Worm (Caenorhabditis elegans) whole organism, young adult: ENCODE results near the gene srx-73.

Experiments
- B0261.1 ChIP-seq: sonication (generic microtip); optimal IDR thresholded peaks from 2 replicates; lab custom pipeline; 2016; ENCODE audit warnings: mild to moderate bottlenecking, missing genetic modification characterization, moderate library complexity, missing compliant biosample characterization
- ama-1 ChIP-seq, 3 experiments: fragments of 150-350 bp in 1 of 3; sonication (generic microtip) in 2 of 3; optimal IDR thresholded peaks; 2 replicates each; lab custom pipeline; 2014 to 2018; ENCODE audit warnings: missing biosample characterization in 2 of 3, missing genetic modification characterization in 2 of 3, missing genetic modification reagents in 2 of 3
- atf-7 ChIP-seq: sonication (generic microtip); optimal IDR thresholded peaks from 2 replicates; lab custom pipeline; 2017; ENCODE audit warnings: mild to moderate bottlenecking, missing genetic modification characterization, missing compliant biosample characterization
- cebp-1 ChIP-seq, 2 experiments: fragments of 200-800 bp in 1 of 2; sonication (Bioruptor generic) in 1 of 2; sonication (generic microtip) in 1 of 2; IDR thresholded peaks in 1 of 2; optimal IDR thresholded peaks in 1 of 2; 2 replicates each; pipeline versions ENCODE4 v1.3.6 to Lab custom; 2017 to 2022; ENCODE audit warnings: missing compliant biosample characterization in 2 of 2, missing genetic modification characterization in 2 of 2, mild to moderate bottlenecking in 1 of 2, missing genetic modification reagents in 1 of 2, moderate library complexity in 1 of 2
- ceh-91 ChIP-seq: fragments of 200-800 bp; sonication (Bioruptor generic); IDR thresholded peaks from 2 replicates; pipeline ENCODE4 v1.3.6; 2022; ENCODE audit warnings: missing genetic modification reagents, missing genetic modification characterization, missing compliant biosample characterization
- lsl-1 ChIP-seq: fragments of 200-800 bp; sonication (Bioruptor generic); optimal IDR thresholded peaks from 2 replicates; lab custom pipeline; 2018; ENCODE audit warnings: mild to moderate bottlenecking, missing genetic modification characterization, moderate library complexity, missing compliant biosample characterization
- madf-3 ChIP-seq: fragments of 200-800 bp; sonication (Bioruptor generic); IDR thresholded peaks from 2 replicates; pipeline ENCODE4 v1.3.6; 2022; ENCODE audit warnings: missing genetic modification reagents, missing genetic modification characterization, missing compliant biosample characterization
- mxl-1 ChIP-seq: sonication (generic microtip); optimal IDR thresholded peaks from 2 replicates; lab custom pipeline; 2016; ENCODE audit warnings: missing genetic modification characterization, missing compliant biosample characterization
- nhr-120 ChIP-seq: fragments of 200-800 bp; sonication (Bioruptor generic); IDR thresholded peaks from 2 replicates; pipeline ENCODE4 v1.3.6; 2022; ENCODE audit warnings: missing genetic modification characterization, missing compliant biosample characterization
- snpc-4 ChIP-seq, 5 experiments: fragments of 150-350 bp in 1 of 5; sonication (generic microtip) in 4 of 5; optimal IDR thresholded peaks; 2 replicates each; lab custom pipeline; 2014 to 2018; ENCODE audit warnings: missing genetic modification characterization in 5 of 5, missing biosample characterization in 3 of 5, antibody characterized with exemption in 2 of 5, mild to moderate bottlenecking in 2 of 5, missing compliant biosample characterization in 2 of 5, missing genotype in 2 of 5, moderate library complexity in 2 of 5, missing genetic modification reagents in 1 of 5
- unc-130 ChIP-seq: sonication (generic microtip); optimal IDR thresholded peaks from 2 replicates; lab custom pipeline; 2016; ENCODE audit warnings: missing genetic modification reagents, missing genetic modification characterization, missing compliant biosample characterization
- xnd-1 ChIP-seq: sonication (generic microtip); optimal IDR thresholded peaks from 2 replicates; lab custom pipeline; 2016; ENCODE audit warnings: missing genotype, missing genetic modification reagents, missing genetic modification characterization, missing compliant biosample characterization
- ztf-6 ChIP-seq: fragments of 200-800 bp; sonication (Bioruptor generic); IDR thresholded peaks from 2 replicates; pipeline ENCODE4 v1.3.6; 2022; ENCODE audit warnings: missing genetic modification reagents, missing genetic modification characterization, missing compliant biosample characterization

DNA sequence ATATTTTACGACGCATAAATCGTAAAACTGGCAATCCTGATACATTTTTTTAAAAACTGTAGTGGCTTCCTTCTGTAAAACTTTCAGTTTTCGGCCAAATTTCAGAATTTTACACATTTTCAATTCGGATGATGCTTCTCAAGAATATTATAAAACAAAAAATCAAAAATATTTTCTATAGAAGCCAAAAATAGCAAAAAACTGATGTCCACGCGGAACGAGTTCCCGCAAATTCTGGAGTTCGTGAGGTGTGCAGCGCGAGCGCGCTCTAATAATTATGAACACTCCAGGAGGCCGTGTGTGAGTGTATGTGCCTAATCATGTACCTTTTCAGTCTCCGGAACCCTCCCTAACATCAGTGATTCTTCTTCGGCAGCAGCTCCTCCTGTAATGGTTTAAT lies 48.3 kb downstream of the srx-73 start, which contains the start of gene sumv-2:
- no peak for TF ChIP-seq unc-130 (GFP tag; lab: Kevin White, UChicago)
- TF ChIP-seq ztf-6 (GFP tag; lab: Robert Waterston, UW), result no peak
- TF ChIP-seq ama-1 (optimal IDR thresholded peaks at IDR 0.05; lab: Kevin White, UChicago), result no peak
- TF ChIP-seq ama-1 (GFP tag; optimal IDR thresholded peaks at IDR 0.05; lab: Kevin White, UChicago), result no peak
- no peak for TF ChIP-seq snpc-4 (GFP tag; optimal IDR thresholded peaks at IDR 0.05; lab: Kevin White, UChicago)
- TF ChIP-seq snpc-4 (tag; optimal IDR thresholded peaks at IDR 0.05; lab: Kevin White, UChicago), result no peak
- TF ChIP-seq ceh-91, result no peak
- TF ChIP-seq mxl-1 (tag; lab: Kevin White, UChicago), result no peak
- TF ChIP-seq nhr-120 (GFP tag; lab: Robert Waterston, UW), result no peak
- no peak for TF ChIP-seq cebp-1 (GFP tag; IDR thresholded peaks at IDR 0.05; lab: Robert Waterston, UW)
- TF ChIP-seq cebp-1 (tag; optimal IDR thresholded peaks at IDR 0.05; lab: Kevin White, UChicago), result no peak
- TF ChIP-seq xnd-1 (tag; lab: Kevin White, UChicago), result no peak
- TF ChIP-seq lsl-1 (GFP tag; lab: Kevin White, UChicago), result no peak
- no peak for TF ChIP-seq madf-3 (GFP tag; lab: Robert Waterston, UW)
- no peak for TF ChIP-seq atf-7
- TF ChIP-seq B0261.1 (tag; lab: Kevin White, UChicago), result no peak
